Worm (Caenorhabditis elegans): ENCODE measurements around the gene srw-8.

DNA sequence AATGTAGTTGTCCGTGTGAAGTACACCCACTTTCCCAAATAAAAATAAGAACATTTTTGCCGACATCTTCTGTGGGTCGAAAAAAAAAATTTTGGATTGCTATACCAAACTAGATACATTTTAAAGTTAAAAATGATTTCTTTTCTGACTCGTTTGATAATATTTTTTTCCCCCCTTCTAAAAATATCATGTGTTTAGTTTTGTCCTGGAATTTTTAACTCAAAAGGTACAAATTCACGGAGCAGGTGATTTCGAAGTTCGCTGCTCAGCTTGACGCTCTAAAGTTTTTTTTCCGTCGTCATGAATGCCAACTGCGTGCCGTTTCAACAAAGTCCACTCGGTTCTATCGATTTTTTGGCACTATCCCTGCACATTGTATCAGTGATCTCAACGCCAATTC is 31.8 kb upstream of the srw-8 start, which contains the start of gene srh-185:
- TF ChIP-seq snpc-4 (tag; optimal IDR thresholded peaks at IDR 0.05) (no peak), mab-5 (tag; optimal IDR thresholded peaks at IDR 0.05) (no peak), nhr-2 (tag; optimal IDR thresholded peaks at IDR 0.05) (no peak), unc-62 (GFP tag; optimal IDR thresholded peaks at IDR 0.05) (no peak), ces-1 (GFP tag; optimal IDR thresholded peaks at IDR 0.05) (no peak), nhr-237 (tag; optimal IDR thresholded peaks at IDR 0.05) (no peak), blmp-1 (tag; optimal IDR thresholded peaks at IDR 0.05) (no peak), unc-39 (tag; optimal IDR thresholded peaks at IDR 0.05) (no peak), nhr-76 (tag; optimal IDR thresholded peaks at IDR 0.05) (no peak)
